Fruit fly (Drosophila melanogaster) whole organism, embryonic: ENCODE data around the gene BORCS6.

Source experiments
- ATbp ChIP-seq: fragments of 200-800 bp; sonication (Bioruptor generic); optimal IDR thresholded peaks from 2 replicates; lab custom pipeline; 2017; ENCODE audit warnings: missing biosample characterization, mild to moderate bottlenecking, missing genetic modification characterization, missing genetic modification reagents
- CG13296 ChIP-seq: fragments of 200-800 bp; sonication (Bioruptor generic); optimal IDR thresholded peaks from 3 replicates; lab custom pipeline; 2018; ENCODE audit warnings: missing biosample characterization, mild to moderate bottlenecking, missing genetic modification characterization
- CG13424 ChIP-seq: fragments of 200-800 bp; sonication (Bioruptor generic); optimal IDR thresholded peaks from 2 replicates; lab custom pipeline; 2019; ENCODE audit warnings: missing biosample characterization, mild to moderate bottlenecking, missing genetic modification characterization, moderate library complexity
- CG13775 ChIP-seq: fragments of 200-800 bp; sonication (Bioruptor generic); optimal IDR thresholded peaks from 3 replicates; lab custom pipeline; 2017; ENCODE audit warnings: missing biosample characterization, mild to moderate bottlenecking, missing genetic modification characterization
- CG14441 ChIP-seq: fragments of 200-800 bp; sonication (Bioruptor generic); IDR thresholded peaks from 2 replicates; pipeline ENCODE4 v1.3.6; 2022; ENCODE audit warnings: missing biosample characterization, missing genetic modification characterization
- CG15073 ChIP-seq: fragments of 200-800 bp; sonication (Bioruptor generic); optimal IDR thresholded peaks from 2 replicates; lab custom pipeline; 2016; ENCODE audit warnings: missing biosample characterization, missing genetic modification characterization
- CG17912 ChIP-seq: fragments of 200-800 bp; sonication (Bioruptor generic); optimal IDR thresholded peaks from 2 replicates; lab custom pipeline; 2018; ENCODE audit warnings: missing biosample characterization, mild to moderate bottlenecking, missing genetic modification characterization
- CG18619 ChIP-seq: fragments of 200-800 bp; sonication (Bioruptor generic); optimal IDR thresholded peaks from 3 replicates; lab custom pipeline; 2017; ENCODE audit warnings: missing biosample characterization, mild to moderate bottlenecking, missing genetic modification characterization
- CG18764 ChIP-seq: fragments of 200-800 bp; sonication (Bioruptor generic); optimal IDR thresholded peaks from 3 replicates; lab custom pipeline; 2016; ENCODE audit warnings: missing biosample characterization, missing genetic modification characterization
- CG31365 ChIP-seq: fragments of 200-800 bp; sonication (Bioruptor generic); optimal IDR thresholded peaks from 2 replicates; lab custom pipeline; 2018; ENCODE audit warnings: missing biosample characterization, mild to moderate bottlenecking, missing genetic modification characterization
- CG31388 ChIP-seq: fragments of 200-800 bp; sonication (Bioruptor generic); optimal IDR thresholded peaks from 2 replicates; lab custom pipeline; 2016; ENCODE audit warnings: missing biosample characterization, missing genetic modification characterization
- CG31441 ChIP-seq: fragments of 200-800 bp; sonication (Bioruptor generic); IDR thresholded peaks from 2 replicates; pipeline ENCODE4 v1.3.6; 2022; ENCODE audit warnings: missing biosample characterization, missing genetic modification characterization
- CG3281 ChIP-seq: fragments of 200-800 bp; sonication (Bioruptor generic); optimal IDR thresholded peaks from 3 replicates; lab custom pipeline; 2017; ENCODE audit warnings: missing biosample characterization, mild to moderate bottlenecking, missing genetic modification characterization
- CG4282 ChIP-seq: fragments of 200-800 bp; sonication (Bioruptor generic); optimal IDR thresholded peaks from 2 replicates; lab custom pipeline; 2016; ENCODE audit warnings: missing biosample characterization, missing genetic modification characterization
- CG5245 ChIP-seq: fragments of 200-800 bp; sonication (Bioruptor generic); optimal IDR thresholded peaks from 3 replicates; lab custom pipeline; 2016; ENCODE audit warnings: missing biosample characterization, missing genetic modification characterization
- CG6854 ChIP-seq: fragments of 200-800 bp; sonication (Bioruptor generic); optimal IDR thresholded peaks from 3 replicates; lab custom pipeline; 2017; ENCODE audit warnings: missing biosample characterization, mild to moderate bottlenecking, missing genetic modification characterization
- CG7745 ChIP-seq: fragments of 200-800 bp; sonication (Bioruptor generic); optimal IDR thresholded peaks from 2 replicates; lab custom pipeline; 2018; ENCODE audit warnings: missing biosample characterization, mild to moderate bottlenecking, missing genetic modification characterization, moderate library complexity
- CG7839 ChIP-seq: fragments of 200-800 bp; sonication (Bioruptor generic); optimal IDR thresholded peaks from 3 replicates; lab custom pipeline; 2018; ENCODE audit warnings: missing biosample characterization, mild to moderate bottlenecking, missing genetic modification characterization, moderate library complexity
- CG8281 ChIP-seq: fragments of 200-800 bp; sonication (Bioruptor generic); optimal IDR thresholded peaks from 2 replicates; lab custom pipeline; 2018; ENCODE audit warnings: missing biosample characterization, mild to moderate bottlenecking, missing genetic modification characterization, moderate library complexity
- CG8359 ChIP-seq: fragments of 200-800 bp; sonication (Bioruptor generic); optimal IDR thresholded peaks from 2 replicates; lab custom pipeline; 2017; ENCODE audit warnings: missing biosample characterization, mild to moderate bottlenecking, missing genetic modification characterization, borderline replicate concordance
- CG9437 ChIP-seq: fragments of 200-800 bp; sonication (Bioruptor generic); optimal IDR thresholded peaks from 2 replicates; lab custom pipeline; 2018; ENCODE audit warnings: missing biosample characterization, mild to moderate bottlenecking, missing genetic modification characterization
- CTCF ChIP-seq: fragments of 200-800 bp; sonication (Bioruptor generic); optimal IDR thresholded peaks from 2 replicates; lab custom pipeline; 2017; ENCODE audit warnings: missing biosample characterization, mild to moderate bottlenecking, missing genetic modification characterization, moderate library complexity
- Dip2 ChIP-seq: fragments of 200-800 bp; sonication (Bioruptor generic); IDR thresholded peaks from 2 replicates; pipeline ENCODE4 v1.3.6; 2022; ENCODE audit warnings: missing biosample characterization, missing genetic modification characterization
- Dip3 ChIP-seq: fragments of 200-800 bp; sonication (Bioruptor generic); optimal IDR thresholded peaks from 3 replicates; lab custom pipeline; 2016; ENCODE audit warnings: missing biosample characterization, missing genetic modification characterization
- H15 ChIP-seq: fragments of 200-800 bp; sonication (Bioruptor generic); IDR thresholded peaks from 3 replicates; pipeline ENCODE4 v1.3.6; 2022; ENCODE audit warnings: missing biosample characterization, missing genetic modification characterization
- Hsf ChIP-seq: fragments of 200-800 bp; sonication (Bioruptor generic); optimal IDR thresholded peaks from 3 replicates; lab custom pipeline; 2016; ENCODE audit warnings: missing biosample characterization, missing genetic modification characterization
- MBD-R2 ChIP-seq: fragments of 200-800 bp; sonication (Bioruptor generic); IDR thresholded peaks from 2 replicates; pipeline ENCODE4 v1.3.6; 2022; ENCODE audit warnings: missing biosample characterization, missing genetic modification characterization
- Nf-YA ChIP-seq: fragments of 200-800 bp; sonication (Bioruptor generic); IDR thresholded peaks from 2 replicates; pipeline ENCODE4 v1.3.6; 2022; ENCODE audit warnings: missing biosample characterization, missing genetic modification characterization
- Nf-YB ChIP-seq: fragments of 200-800 bp; sonication (Bioruptor generic); optimal IDR thresholded peaks from 3 replicates; lab custom pipeline; 2019; ENCODE audit warnings: missing biosample characterization, mild to moderate bottlenecking, missing genetic modification characterization, moderate library complexity
- NfI ChIP-seq: fragments of 200-800 bp; sonication (Bioruptor generic); optimal IDR thresholded peaks from 3 replicates; lab custom pipeline; 2018; ENCODE audit warnings: missing biosample characterization, mild to moderate bottlenecking, missing genetic modification characterization, moderate library complexity
- Rx ChIP-seq: fragments of 200-800 bp; sonication (Bioruptor generic); IDR thresholded peaks from 2 replicates; pipeline ENCODE4 v1.3.6; 2022; ENCODE audit warnings: missing biosample characterization, missing genetic modification characterization
- Spps ChIP-seq: fragments of 200-800 bp; sonication (Bioruptor generic); optimal IDR thresholded peaks from 2 replicates; lab custom pipeline; 2018; ENCODE audit warnings: missing biosample characterization, mild to moderate bottlenecking, missing genetic modification characterization
- al ChIP-seq: fragments of 200-800 bp; sonication (Bioruptor generic); IDR thresholded peaks from 2 replicates; pipeline ENCODE4 v1.3.6; 2022; ENCODE audit warnings: missing biosample characterization, missing genetic modification characterization
- amos ChIP-seq: fragments of 200-800 bp; sonication (Bioruptor generic); IDR thresholded peaks from 2 replicates; pipeline ENCODE4 v1.3.6; 2022; ENCODE audit warnings: missing biosample characterization, missing genetic modification characterization; ENCODE audit not compliant: partially characterized antibody
- bcd ChIP-seq: fragments of 200-800 bp; sonication (Bioruptor generic); optimal IDR thresholded peaks from 2 replicates; lab custom pipeline; 2017; ENCODE audit warnings: missing biosample characterization, mild to moderate bottlenecking, missing genetic modification characterization
- cad ChIP-seq: fragments of >200 bp; optimal IDR thresholded peaks from 2 replicates; lab custom pipeline; 2017; ENCODE audit warnings: missing biosample characterization, missing genetic modification characterization
- caup ChIP-seq: fragments of 200-800 bp; sonication (Bioruptor generic); optimal IDR thresholded peaks from 3 replicates; lab custom pipeline; 2017; ENCODE audit warnings: missing biosample characterization, mild to moderate bottlenecking, missing genetic modification characterization, moderate library complexity; ENCODE audit not compliant: severe bottlenecking
- croc ChIP-seq: fragments of 200-800 bp; sonication (Bioruptor generic); conservative IDR thresholded peaks from 3 replicates; pipeline ENCODE4 v1.3.6; 2022; ENCODE audit warnings: missing biosample characterization, missing genetic modification characterization
- dmrt11E ChIP-seq: fragments of 200-800 bp; sonication (Bioruptor generic); optimal IDR thresholded peaks from 3 replicates; lab custom pipeline; 2018; ENCODE audit warnings: missing biosample characterization, mild to moderate bottlenecking, missing genetic modification characterization, moderate library complexity
- insv ChIP-seq, 2 experiments: fragments of 200-800 bp; sonication (Bioruptor generic); optimal IDR thresholded peaks; 3 replicates each; lab custom pipeline; 2016 to 2018; ENCODE audit warnings: missing biosample characterization in 2 of 2, missing genetic modification characterization in 2 of 2
- jigr1 ChIP-seq: fragments of 200-800 bp; sonication (Bioruptor generic); IDR thresholded peaks from 3 replicates; pipeline ENCODE4 v1.3.6; 2022; ENCODE audit warnings: missing biosample characterization, missing genetic modification characterization
- jing ChIP-seq: fragments of 200-800 bp; sonication (Bioruptor generic); optimal IDR thresholded peaks from 2 replicates; lab custom pipeline; 2018; ENCODE audit warnings: missing biosample characterization, mild to moderate bottlenecking, missing genetic modification characterization
- lbe ChIP-seq: fragments of 200-800 bp; sonication (Bioruptor generic); optimal IDR thresholded peaks from 2 replicates; lab custom pipeline; 2016; ENCODE audit warnings: missing biosample characterization, mild to moderate bottlenecking, missing genetic modification characterization
- nmo ChIP-seq: fragments of 200-800 bp; sonication (Bioruptor generic); optimal IDR thresholded peaks from 2 replicates; lab custom pipeline; 2018; ENCODE audit warnings: missing biosample characterization, mild to moderate bottlenecking, missing genetic modification characterization, moderate library complexity
- scrt ChIP-seq: fragments of 200-800 bp; sonication (Bioruptor generic); optimal IDR thresholded peaks from 2 replicates; lab custom pipeline; 2018; ENCODE audit warnings: missing biosample characterization, mild to moderate bottlenecking, missing genetic modification characterization, moderate library complexity
- seq ChIP-seq: fragments of 200-800 bp; sonication (Bioruptor generic); IDR thresholded peaks from 2 replicates; pipeline ENCODE4 v1.3.6; 2022; ENCODE audit warnings: missing biosample characterization, missing genetic modification characterization
- sug ChIP-seq: fragments of 200-800 bp; optimal IDR thresholded peaks from 2 replicates; lab custom pipeline; 2019; ENCODE audit warnings: missing biosample characterization, mild to moderate bottlenecking, missing genetic modification characterization, moderate library complexity
- trem ChIP-seq: fragments of 200-800 bp; optimal IDR thresholded peaks from 3 replicates; lab custom pipeline; 2019; ENCODE audit warnings: missing biosample characterization, mild to moderate bottlenecking, missing genetic modification characterization, moderate library complexity
- tup ChIP-seq: fragments of 200-800 bp; sonication (Bioruptor generic); optimal IDR thresholded peaks from 2 replicates; lab custom pipeline; 2016; ENCODE audit warnings: missing biosample characterization, mild to moderate bottlenecking, missing genetic modification characterization, moderate library complexity
- tx ChIP-seq: fragments of 200-800 bp; sonication (Bioruptor generic); optimal IDR thresholded peaks from 2 replicates; lab custom pipeline; 2016; ENCODE audit warnings: missing biosample characterization, missing genetic modification characterization
- yki ChIP-seq: fragments of >200 bp; optimal IDR thresholded peaks from 3 replicates; lab custom pipeline; 2018

The BORCS6 gene

DNA sequence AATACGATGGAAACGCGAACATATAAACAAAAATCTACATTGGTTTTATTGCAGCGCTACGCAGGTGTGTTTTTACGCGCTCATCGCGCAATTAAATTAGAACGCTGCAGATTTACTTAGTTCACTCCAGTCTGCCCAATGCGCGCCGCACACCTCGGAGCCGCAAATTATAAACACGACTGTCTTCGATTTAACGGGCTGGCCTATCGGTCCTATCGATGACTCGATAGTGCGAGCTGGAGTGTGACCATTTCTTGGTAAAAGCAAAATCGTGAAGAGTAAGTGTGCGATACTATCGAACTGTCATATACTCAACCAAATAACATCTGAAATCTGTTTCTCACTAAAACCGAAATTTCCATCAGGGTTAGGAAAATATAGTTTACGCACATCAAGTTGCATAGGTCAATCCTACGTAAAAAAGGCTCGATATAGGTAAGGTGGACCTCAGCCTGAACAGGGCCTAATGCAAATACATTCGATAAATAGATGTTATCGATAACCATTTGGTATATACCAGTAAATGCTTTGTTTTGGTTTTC, at the start of gene BORCS6, which contains the start of gene klar (continued):
- no peak for TF ChIP-seq CG31365 (tag; lab: Kevin White, UChicago)
- TF ChIP-seq CG9437 (GFP tag; lab: Kevin White, UChicago): peak; percentile 6
- peak; percentile 64 for TF ChIP-seq al
- TF ChIP-seq CG3281 (GFP tag; lab: Kevin White, UChicago): peak; percentile 39
- TF ChIP-seq Nf-YA: no peak
- peak; percentile 37 for TF ChIP-seq NfI (GFP tag; lab: Kevin White, UChicago)
- peak; percentile 7 for TF ChIP-seq Nf-YB (GFP tag; lab: Kevin White, UChicago)
- peak; percentile 51; the same call in 1 of the 2 replicates for TF ChIP-seq seq
- TF ChIP-seq lbe (GFP tag; lab: Kevin White, UChicago): peak; percentile 28
- TF ChIP-seq dmrt11E: peak; percentile 42
- TF ChIP-seq jigr1 (GFP tag; lab: Robert Waterston, UW): no peak
- no peak for TF ChIP-seq CG8359 (GFP tag; lab: Kevin White, UChicago)
- no peak for TF ChIP-seq CG7745 (tag; lab: Kevin White, UChicago)
- TF ChIP-seq CTCF: peak; percentile 52
- no peak for TF ChIP-seq croc (GFP tag; lab: Robert Waterston, UW)
- peak; percentile 81 for TF ChIP-seq trem
- TF ChIP-seq cad (GFP tag; lab: Kevin White, UChicago): peak; percentile 3
- TF ChIP-seq CG13296 (GFP tag; lab: Kevin White, UChicago): peak; percentile 61
- peak; percentile 51 for TF ChIP-seq CG4282
- TF ChIP-seq sug (tag; lab: Kevin White, UChicago): peak; percentile 69
- peak; percentile 47 for TF ChIP-seq CG18764 (GFP tag; lab: Kevin White, UChicago)
- TF ChIP-seq amos (GFP tag; lab: Robert Waterston, UW): peak; percentile 95
- peak; percentile 54 for TF ChIP-seq Dip3 (GFP tag; lab: Kevin White, UChicago)
- TF ChIP-seq ATbp (GFP tag; lab: Kevin White, UChicago): no peak
- peak; percentile 3 for TF ChIP-seq CG17912 (GFP tag; lab: Kevin White, UChicago)
- 0 out of 2 replicates have a peak, but pooled peaks have one; percentile 8 for TF ChIP-seq Rx (GFP tag; lab: Robert Waterston, UW)
- TF ChIP-seq scrt (GFP tag; lab: Kevin White, UChicago): peak; percentile 23
- TF ChIP-seq insv (GFP tag; optimal IDR thresholded peaks at IDR 0.05; lab: Kevin White, UChicago): no peak
- TF ChIP-seq CG8281: no peak
- peak; percentile 16 for TF ChIP-seq caup (GFP tag; lab: Kevin White, UChicago)
- TF ChIP-seq CG15073 (GFP tag; lab: Kevin White, UChicago): no peak
- TF ChIP-seq CG13424: peak; percentile 64
- peak; percentile 84 for TF ChIP-seq nmo (GFP tag; lab: Kevin White, UChicago)
- TF ChIP-seq jing (GFP tag; lab: Kevin White, UChicago): no peak
- TF ChIP-seq bcd: no peak
- TF ChIP-seq CG18619 (GFP tag; lab: Kevin White, UChicago): peak; percentile 60
- TF ChIP-seq Spps (tag; lab: Kevin White, UChicago): no peak
- no peak for TF ChIP-seq tup (GFP tag; lab: Kevin White, UChicago)
- TF ChIP-seq H15 (GFP tag; lab: Robert Waterston, UW): no peak
- TF ChIP-seq CG13775 (GFP tag; lab: Kevin White, UChicago): peak; percentile 61
- peak; percentile 45 for TF ChIP-seq CG31441 (GFP tag; lab: Robert Waterston, UW)
- TF ChIP-seq CG6854 (GFP tag; lab: Kevin White, UChicago): peak; percentile 29
- TF ChIP-seq CG31388 (GFP tag; lab: Kevin White, UChicago): no peak
- TF ChIP-seq Hsf (GFP tag; lab: Kevin White, UChicago): peak; percentile 57
- no peak for TF ChIP-seq Dip2 (GFP tag; lab: Robert Waterston, UW)
- peak; percentile 55 for TF ChIP-seq CG7839 (tag; lab: Kevin White, UChicago)
- TF ChIP-seq CG14441 (GFP tag; lab: Robert Waterston, UW): peak; percentile 21; the same call in 1 of the 2 replicates
- TF ChIP-seq CG5245: peak; percentile 23
- no peak; the same call in none of the 2 replicates for TF ChIP-seq MBD-R2 (GFP tag; lab: Robert Waterston, UW)
- peak; percentile 64 for TF ChIP-seq tx (GFP tag; lab: Kevin White, UChicago)
- TF ChIP-seq yki: no peak
